Fruit fly (Drosophila melanogaster): ENCODE measurements around the gene ush.

The ush gene

DNA sequence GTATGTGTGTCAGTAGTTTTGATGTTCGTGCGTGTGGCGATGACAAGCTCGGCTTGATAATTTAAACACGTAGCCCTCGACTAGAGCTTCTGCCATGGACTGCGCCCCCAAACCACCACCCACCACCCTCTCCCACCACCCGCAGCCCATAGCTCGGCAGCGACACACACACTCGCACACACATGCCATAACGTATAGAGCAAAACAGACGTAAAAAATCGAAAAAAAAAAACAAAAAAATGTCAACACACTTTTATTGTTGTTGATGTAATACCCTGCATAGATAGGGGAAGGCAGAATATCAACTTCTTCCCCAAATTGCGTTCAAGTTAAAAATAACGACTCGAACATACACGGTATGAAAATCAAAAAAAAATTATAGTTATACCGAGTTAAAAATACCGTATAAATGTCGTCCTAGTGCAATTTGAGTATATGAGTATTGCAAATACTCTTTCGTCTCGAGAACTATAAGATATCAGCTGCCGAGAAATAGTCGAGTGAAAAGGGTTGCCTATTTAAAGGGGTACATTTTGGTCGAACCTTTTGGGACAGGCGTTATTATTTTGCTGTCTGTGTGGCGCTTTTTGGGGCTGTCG lies 5.6 kb upstream of the ush start (continued):
- 0 out of 3 replicates have a peak, but pooled peaks have one; percentile 45 for TF ChIP-seq CG2199 (GFP tag; IDR thresholded peaks at IDR 0.05)
- peak; percentile 82 for TF ChIP-seq pho (GFP tag; optimal IDR thresholded peaks at IDR 0.05)
- TF ChIP-seq Blimp-1 (GFP tag; optimal IDR thresholded peaks at IDR 0.05) = peak; percentile 64
- no peak for TF ChIP-seq toy (GFP tag; IDR thresholded peaks at IDR 0.05)
- peak; percentile 51 for TF ChIP-seq ssp (GFP tag; IDR thresholded peaks at IDR 0.05)
- peak; percentile 61 for TF ChIP-seq vvl (GFP tag; IDR thresholded peaks at IDR 0.05)
- TF ChIP-seq HmgZ (tag; optimal IDR thresholded peaks at IDR 0.05) = peak; percentile 46
- peak; percentile 62 for TF ChIP-seq CG1602 (GFP tag; optimal IDR thresholded peaks at IDR 0.05)
- TF ChIP-seq CG4730 (GFP tag; IDR thresholded peaks at IDR 0.05) = peak; percentile 71
- TF ChIP-seq Atf3 (GFP tag; optimal IDR thresholded peaks at IDR 0.05) = peak; percentile 78
- TF ChIP-seq CG15696 (tag; optimal IDR thresholded peaks at IDR 0.05) = no peak
- peak; percentile 38 for TF ChIP-seq TFAM (GFP tag; optimal IDR thresholded peaks at IDR 0.05)
- peak; percentile 83 for TF ChIP-seq Hsf (GFP tag; optimal IDR thresholded peaks at IDR 0.05)
- TF ChIP-seq CG18476 (GFP tag; optimal IDR thresholded peaks at IDR 0.05) = peak; percentile 52
- peak; percentile 80 to 88 for TF ChIP-seq Pdp1 (GFP tag; optimal IDR thresholded peaks at IDR 0.05)
- peak; percentile 77 for TF ChIP-seq zfh1 (GFP tag; IDR thresholded peaks at IDR 0.05)
- TF ChIP-seq Six4 (GFP tag; optimal IDR thresholded peaks at IDR 0.05) = peak; percentile 60
- TF ChIP-seq abd-A (tag; optimal IDR thresholded peaks at IDR 0.05) = peak; percentile 72
- peak; percentile 79 for TF ChIP-seq sug (tag; optimal IDR thresholded peaks at IDR 0.05)
- TF ChIP-seq stwl (tag; optimal IDR thresholded peaks at IDR 0.05) = no peak
- TF ChIP-seq amos (GFP tag; IDR thresholded peaks at IDR 0.05; ENCODE audit: partially characterized antibody) = no peak
- TF ChIP-seq CG1603 (tag; optimal IDR thresholded peaks at IDR 0.05) = peak; percentile 35
- TF ChIP-seq tll (GFP tag; optimal IDR thresholded peaks at IDR 0.05) = no peak
- TF ChIP-seq br (optimal IDR thresholded peaks at IDR 0.05) = no peak
- peak; percentile 79 for TF ChIP-seq Side (GFP tag; optimal IDR thresholded peaks at IDR 0.05)
- peak; percentile 62 for TF ChIP-seq CG2875 (GFP tag; optimal IDR thresholded peaks at IDR 0.05)
- peak; percentile 83 for TF ChIP-seq CG13624 (GFP tag; optimal IDR thresholded peaks at IDR 0.05)
- TF ChIP-seq Meics (GFP tag; optimal IDR thresholded peaks at IDR 0.05) = peak; percentile 80
- no peak for TF ChIP-seq insv (GFP tag; optimal IDR thresholded peaks at IDR 0.05)
- TF ChIP-seq pita (GFP tag; optimal IDR thresholded peaks at IDR 0.05) = no peak
- TF ChIP-seq ken (GFP tag; IDR thresholded peaks at IDR 0.05) = peak; percentile 64; the same call in 2 of the 3 replicates
- peak; percentile 84 for TF ChIP-seq crc (GFP tag; optimal IDR thresholded peaks at IDR 0.05)
- TF ChIP-seq CG4424 (GFP tag; optimal IDR thresholded peaks at IDR 0.05) = peak; percentile 71
- TF ChIP-seq ind (GFP tag; optimal IDR thresholded peaks at IDR 0.05) = peak; percentile 82
- TF ChIP-seq B-H1 (GFP tag; IDR thresholded peaks at IDR 0.05) = peak; percentile 61
- TF ChIP-seq CG12236 (GFP tag; optimal IDR thresholded peaks at IDR 0.05) = peak; percentile 78
- peak; percentile 85 for TF ChIP-seq CG9609 (GFP tag; optimal IDR thresholded peaks at IDR 0.05)
- peak; percentile 5 for TF ChIP-seq sima (GFP tag; optimal IDR thresholded peaks at IDR 0.05)
- peak; percentile 71 for TF ChIP-seq cwo (GFP tag; optimal IDR thresholded peaks at IDR 0.05)
- peak; percentile 70; the same call in 1 of the 2 replicates for TF ChIP-seq ttk (GFP tag; IDR thresholded peaks at IDR 0.05)
- peak; percentile 4 for TF ChIP-seq CG10267 (tag; optimal IDR thresholded peaks at IDR 0.05)
- no peak for TF ChIP-seq prd (optimal IDR thresholded peaks at IDR 0.05)
- peak; percentile 85 for TF ChIP-seq prd (GFP tag; IDR thresholded peaks at IDR 0.05)
- TF ChIP-seq CG10321 (GFP tag; IDR thresholded peaks at IDR 0.05) = peak; percentile 18; the same call in 1 of the 2 replicates
- TF ChIP-seq CG8089 (GFP tag; optimal IDR thresholded peaks at IDR 0.05) = peak; percentile 82
- no peak for TF ChIP-seq bigmax (GFP tag; optimal IDR thresholded peaks at IDR 0.05)
- peak; percentile 65 for TF ChIP-seq CG17385 (GFP tag; optimal IDR thresholded peaks at IDR 0.05)
- no peak for TF ChIP-seq Doc3 (GFP tag; IDR thresholded peaks at IDR 0.05; ENCODE audit: partially characterized antibody)
- TF ChIP-seq Mes4 (GFP tag; optimal IDR thresholded peaks at IDR 0.05) = peak; percentile 83
- TF ChIP-seq h (optimal IDR thresholded peaks at IDR 0.05) = no peak
- peak; percentile 72 for TF ChIP-seq bab2 (GFP tag; optimal IDR thresholded peaks at IDR 0.05)

All from whole organism, embryonic.